Fruit fly (Drosophila melanogaster) whole organism: Measurements from ENCODE around the gene Wdr59.

ENCODE experiments used
- CG8478 ChIP-seq: fragments of >200 bp; optimal IDR thresholded peaks from 2 replicates; lab custom pipeline; 2018; ENCODE audit warnings: inconsistent platforms
- Dll ChIP-seq: fragments of >200 bp; optimal IDR thresholded peaks from 2 replicates; lab custom pipeline; 2017
- EcR ChIP-seq, 2 experiments: fragments of >200 bp; optimal IDR thresholded peaks; 2 replicates each; lab custom pipeline; 2017; ENCODE audit warnings: missing biosample characterization in 2 of 2, missing genetic modification characterization in 2 of 2, missing genetic modification reagents in 2 of 2
- pan ChIP-seq: fragments of >200 bp; optimal IDR thresholded peaks from 2 replicates; lab custom pipeline; 2017
- psq ChIP-seq: fragments of >200 bp; optimal IDR thresholded peaks from 2 replicates; lab custom pipeline; 2017
- usp ChIP-seq: fragments of >200 bp; optimal IDR thresholded peaks from 2 replicates; lab custom pipeline; 2017; ENCODE audit warnings: missing biosample characterization, missing genetic modification characterization, mixed read lengths

The Wdr59 gene

DNA sequence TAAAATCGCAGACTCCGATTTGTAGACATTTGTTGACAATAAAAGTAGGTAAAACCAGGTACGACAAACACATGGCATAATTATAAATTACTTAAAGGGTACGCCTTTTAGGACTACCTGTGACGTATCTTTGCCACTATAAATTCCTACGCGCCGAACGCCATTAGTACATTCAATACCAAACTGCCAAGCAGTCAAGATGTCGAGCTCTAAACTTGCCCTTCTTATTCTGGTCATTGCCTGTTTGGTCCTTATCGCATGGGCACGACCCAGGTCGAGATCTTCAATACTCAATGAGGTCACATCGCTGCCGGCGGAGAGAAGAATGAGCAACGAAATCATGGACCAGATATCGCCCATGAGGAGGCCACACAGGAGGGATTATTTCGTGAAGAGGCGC, 20.4 kb upstream of the Wdr59 start, which contains the start of gene CG14915:
TSS of gene CG14915 (plus strand) at position 166 of the 400 bp plus-strand sequence.
- no peak for TF ChIP-seq EcR (GFP tag; optimal IDR thresholded peaks at IDR 0.05; lab: Kevin White, UChicago)
- TF ChIP-seq Dll (lab: Kevin White, UChicago): no peak
- TF ChIP-seq psq (lab: Kevin White, UChicago): no peak
- TF ChIP-seq usp (GFP tag; lab: Kevin White, UChicago): no peak
- no peak for TF ChIP-seq CG8478
- no peak for TF ChIP-seq pan (lab: Kevin White, UChicago)

DNA sequence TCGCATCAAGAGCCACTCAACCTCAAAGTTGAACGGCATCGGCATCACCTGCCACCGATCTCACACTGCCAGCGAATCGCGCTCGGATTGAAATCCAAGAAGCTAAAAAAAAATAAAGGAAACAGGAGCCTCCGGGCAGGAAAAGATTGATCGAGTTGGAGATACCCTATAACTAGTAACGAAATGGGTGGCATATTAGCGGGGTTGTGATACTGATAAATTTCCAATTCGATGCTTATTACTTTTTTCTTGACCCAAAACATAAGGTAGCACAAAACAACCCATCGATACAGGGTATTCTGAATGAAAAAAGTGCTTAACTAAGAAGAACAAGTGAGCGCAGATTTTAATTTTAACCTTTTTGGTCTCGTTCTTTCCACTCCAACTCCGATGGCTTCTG, 19.0 kb upstream of the Wdr59 start:
- no peak for TF ChIP-seq usp (GFP tag; lab: Kevin White, UChicago)
- peak in 1 of 2 experiments; percentile 39 for TF ChIP-seq EcR (GFP tag; optimal IDR thresholded peaks at IDR 0.05; lab: Kevin White, UChicago)
- TF ChIP-seq CG8478: no peak
- peak; percentile 75 for TF ChIP-seq pan (lab: Kevin White, UChicago)
- no peak for TF ChIP-seq psq (lab: Kevin White, UChicago)
- TF ChIP-seq Dll (lab: Kevin White, UChicago): no peak

DNA sequence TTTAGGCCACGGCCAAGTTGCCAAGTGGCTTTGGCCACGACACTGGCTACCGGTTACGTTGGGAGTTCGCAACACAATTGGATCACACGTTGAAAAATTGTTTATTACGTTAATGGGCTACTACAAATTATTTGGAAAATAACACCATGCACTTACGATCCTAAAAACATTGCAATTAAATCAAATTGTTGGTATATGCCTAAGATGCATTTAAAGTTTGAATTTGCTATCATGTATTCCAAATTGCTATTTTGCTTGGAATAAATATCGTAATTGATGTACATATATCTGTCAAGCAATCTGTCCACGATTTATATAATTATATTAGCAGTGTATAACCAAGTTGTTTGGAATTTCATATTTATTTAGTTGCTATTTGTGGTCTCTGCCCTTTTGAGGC, 18.4 kb upstream of the Wdr59 start:
- TF ChIP-seq Dll (lab: Kevin White, UChicago): no peak
- TF ChIP-seq usp (GFP tag; lab: Kevin White, UChicago): no peak
- TF ChIP-seq psq (lab: Kevin White, UChicago): no peak
- no peak for TF ChIP-seq EcR (GFP tag; optimal IDR thresholded peaks at IDR 0.05; lab: Kevin White, UChicago)
- no peak for TF ChIP-seq CG8478
- no peak for TF ChIP-seq pan (lab: Kevin White, UChicago)

DNA sequence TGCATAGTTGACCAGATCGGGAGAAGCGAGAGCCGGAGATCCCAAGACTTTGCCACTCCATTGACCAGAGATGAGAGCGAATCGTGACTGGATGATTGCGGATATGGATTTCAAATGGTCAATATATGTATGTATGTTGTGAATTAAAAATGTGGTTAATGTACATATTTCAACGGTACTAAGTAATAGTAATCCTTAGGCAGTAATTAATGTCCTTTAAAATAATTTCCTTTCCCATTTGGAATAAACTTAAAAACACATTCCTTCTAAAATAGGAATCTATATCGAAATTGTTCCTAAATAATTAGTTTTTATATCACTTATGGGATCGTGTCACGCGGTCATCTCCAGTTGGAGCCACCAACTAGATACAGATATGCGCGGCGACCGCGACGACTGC, 17.3 kb upstream of the Wdr59 start:
- TF ChIP-seq psq (lab: Kevin White, UChicago) (no peak), Dll (lab: Kevin White, UChicago) (no peak), CG8478 (no peak), pan (lab: Kevin White, UChicago) (no peak), usp (GFP tag; lab: Kevin White, UChicago) (no peak), EcR (GFP tag; optimal IDR thresholded peaks at IDR 0.05; lab: Kevin White, UChicago) (no peak)

DNA sequence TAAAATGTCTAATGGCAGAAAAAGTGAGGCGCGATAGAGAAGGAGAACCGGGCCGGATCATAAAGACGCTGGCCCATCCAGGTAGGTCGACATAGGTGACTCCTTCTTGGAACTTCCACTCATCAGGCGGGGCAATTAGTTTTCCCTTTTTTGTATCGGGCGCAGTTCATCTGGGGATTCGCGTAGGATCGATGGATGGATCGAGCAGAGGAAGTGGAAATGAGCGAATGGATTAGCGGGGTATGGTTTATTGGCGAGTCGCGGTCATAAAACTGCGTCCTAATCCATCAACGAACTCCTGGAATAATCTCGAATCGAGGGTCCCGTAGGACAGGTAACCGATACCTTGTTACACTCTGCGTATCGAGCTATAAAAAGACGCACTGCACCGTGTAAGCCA, 16.1 kb upstream of the Wdr59 start, which contains the start of gene CG43725:
TSS of gene CG43725 (plus strand) at position 400 of the 400 bp plus-strand sequence.
- TF ChIP-seq Dll (lab: Kevin White, UChicago) (no peak), usp (GFP tag; lab: Kevin White, UChicago) (no peak), CG8478 (no peak), pan (lab: Kevin White, UChicago) (no peak), psq (lab: Kevin White, UChicago) (no peak)

DNA sequence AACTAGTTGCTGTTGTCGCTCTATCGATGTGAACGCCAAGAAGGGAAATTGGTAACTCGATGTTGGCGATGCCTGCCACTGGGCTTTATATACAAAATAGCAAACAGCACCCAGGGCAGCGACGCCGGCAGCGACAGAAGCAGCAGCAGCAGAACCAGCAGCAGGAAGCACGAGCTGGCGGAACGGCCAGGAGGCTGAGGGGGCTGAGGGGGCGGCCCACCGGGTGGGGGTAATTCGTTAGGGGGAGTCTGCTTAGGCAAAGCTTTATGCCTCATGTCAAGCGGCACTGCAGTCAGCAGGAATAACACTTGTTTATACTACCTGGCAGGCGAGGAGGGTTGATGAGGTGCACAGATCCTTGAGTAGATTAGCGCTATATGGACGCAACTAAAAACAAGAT, 9.9 kb upstream of the Wdr59 start, which contains the start of gene AstC:
TSS of gene AstC (minus strand) at position 63 of the 400 bp plus-strand sequence.
- TF ChIP-seq Dll (lab: Kevin White, UChicago): no peak
- TF ChIP-seq psq (lab: Kevin White, UChicago): no peak
- no peak for TF ChIP-seq pan (lab: Kevin White, UChicago)
- no peak for TF ChIP-seq usp (GFP tag; lab: Kevin White, UChicago)
- TF ChIP-seq EcR (GFP tag; optimal IDR thresholded peaks at IDR 0.05; lab: Kevin White, UChicago): no peak
- no peak for TF ChIP-seq CG8478

DNA sequence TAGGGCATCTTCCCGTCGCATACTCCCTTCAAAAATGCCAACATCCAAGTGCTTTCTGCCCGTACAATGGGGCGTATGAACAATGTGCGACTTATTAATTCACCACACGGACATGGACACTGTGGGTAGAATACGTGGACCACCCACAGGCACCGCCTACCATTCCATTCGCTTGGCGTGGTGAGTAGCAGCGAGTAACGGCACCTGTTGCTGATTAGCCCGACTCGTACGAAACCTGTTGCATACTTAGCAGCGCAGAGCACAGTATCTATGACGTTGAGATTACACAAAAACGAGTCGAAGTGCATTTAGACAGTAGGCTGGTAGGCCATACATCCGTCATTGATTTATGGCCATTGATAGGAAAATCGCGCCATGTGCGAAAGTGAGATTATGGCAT, 9.2 kb upstream of the Wdr59 start:
- TF ChIP-seq usp (GFP tag; lab: Kevin White, UChicago) (no peak), pan (lab: Kevin White, UChicago) (no peak), Dll (lab: Kevin White, UChicago) (no peak), psq (lab: Kevin White, UChicago) (no peak), CG8478 (no peak), EcR (GFP tag; optimal IDR thresholded peaks at IDR 0.05; lab: Kevin White, UChicago) (no peak)

DNA sequence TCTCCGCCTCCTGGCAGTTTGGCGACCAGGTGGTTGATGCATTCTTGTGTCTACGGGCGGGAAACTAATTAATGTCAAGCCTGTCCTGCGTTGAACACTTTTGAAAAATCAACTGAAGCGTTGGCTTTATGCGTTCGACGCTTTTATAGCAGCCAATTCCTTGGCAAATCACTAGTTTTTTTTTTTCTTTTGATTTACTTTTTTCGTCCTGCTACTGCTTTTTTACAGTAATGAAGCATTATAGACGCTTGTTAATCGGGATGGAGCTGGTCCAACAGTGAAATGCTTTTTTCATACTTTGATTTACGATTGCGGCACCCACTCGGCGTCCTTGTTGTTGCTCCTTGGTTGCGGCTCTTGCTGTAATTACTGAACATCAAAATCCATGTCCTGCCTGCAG, 6.1 kb upstream of the Wdr59 start, which contains the start of gene AstCC:
TSS of gene AstCC (minus strand) at position 101 of the 400 bp plus-strand sequence.
- TF ChIP-seq CG8478 (no peak), pan (lab: Kevin White, UChicago) (no peak), EcR (GFP tag; optimal IDR thresholded peaks at IDR 0.05; lab: Kevin White, UChicago) (no peak), psq (lab: Kevin White, UChicago) (no peak), usp (GFP tag; lab: Kevin White, UChicago) (no peak), Dll (lab: Kevin White, UChicago) (no peak)

DNA sequence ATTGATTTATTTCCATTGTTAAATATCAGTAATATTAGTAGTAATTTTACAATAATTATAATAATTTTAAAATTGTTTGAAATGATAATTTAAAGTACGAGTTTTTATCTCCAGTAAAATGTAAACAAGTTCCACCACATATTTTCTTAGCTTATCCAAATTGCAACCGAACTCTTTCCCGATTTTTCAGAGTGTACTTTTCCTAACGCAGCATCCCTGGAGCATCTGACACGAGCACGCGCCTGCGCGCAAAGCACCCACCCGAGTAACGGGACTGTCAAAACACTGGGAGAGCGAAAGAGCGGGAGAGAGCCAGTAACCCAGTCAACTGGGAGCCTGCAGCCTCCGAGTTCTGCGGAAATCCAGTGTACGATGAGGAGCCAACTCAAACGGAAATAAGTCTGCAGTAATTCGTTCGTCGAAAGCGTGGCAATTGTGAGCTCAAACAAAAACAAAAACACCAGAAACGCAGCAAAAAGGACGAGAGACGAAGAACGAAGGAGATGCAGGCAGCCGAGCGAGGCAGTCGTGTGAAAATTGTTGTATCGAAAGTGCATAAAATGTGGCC, 4.8 kb upstream of the Wdr59 start, which contains the start of gene CG16854:
TSS of gene CG16854 (plus strand) at position 365 of the 568 bp plus-strand sequence.
- TF ChIP-seq usp (GFP tag; lab: Kevin White, UChicago) (no peak), pan (lab: Kevin White, UChicago) (no peak), EcR (GFP tag; optimal IDR thresholded peaks at IDR 0.05; lab: Kevin White, UChicago) (no peak), CG8478 (no peak), psq (lab: Kevin White, UChicago) (no peak), Dll (lab: Kevin White, UChicago) (no peak)

DNA sequence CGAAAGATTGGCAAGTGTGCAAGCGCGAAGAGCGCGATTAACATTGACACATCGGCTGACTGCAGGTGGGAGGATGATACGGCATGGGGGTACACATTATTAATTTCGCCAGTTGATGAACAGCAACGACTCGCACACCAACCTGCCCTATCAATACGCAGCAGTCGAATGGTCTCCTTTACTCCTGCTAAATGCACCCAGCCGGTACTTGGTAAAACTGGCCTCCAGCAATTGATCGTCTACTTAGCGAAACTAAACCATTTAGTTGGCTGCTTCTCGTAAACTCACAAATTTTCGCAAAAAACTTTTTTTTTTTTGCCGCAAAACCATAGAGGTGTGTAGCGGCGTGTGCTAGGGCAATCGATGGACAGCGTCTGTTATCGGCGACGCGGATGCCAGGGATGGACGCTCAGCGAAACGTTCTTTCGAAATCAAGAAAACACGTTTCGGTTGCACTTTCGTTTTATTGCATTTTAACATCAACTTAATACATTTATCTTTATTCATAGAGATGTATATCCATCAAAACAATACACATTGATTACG, 9.3 kb downstream of the Wdr59 start, which contains the start of gene Ge-1:
TSS of gene Ge-1 (minus strand) at position 373 of the 546 bp plus-strand sequence.
- no peak for TF ChIP-seq usp (GFP tag; lab: Kevin White, UChicago)
- TF ChIP-seq EcR (GFP tag; optimal IDR thresholded peaks at IDR 0.05; lab: Kevin White, UChicago): no peak
- no peak for TF ChIP-seq psq (lab: Kevin White, UChicago)
- TF ChIP-seq Dll (lab: Kevin White, UChicago): no peak
- no peak for TF ChIP-seq CG8478
- no peak for TF ChIP-seq pan (lab: Kevin White, UChicago)

DNA sequence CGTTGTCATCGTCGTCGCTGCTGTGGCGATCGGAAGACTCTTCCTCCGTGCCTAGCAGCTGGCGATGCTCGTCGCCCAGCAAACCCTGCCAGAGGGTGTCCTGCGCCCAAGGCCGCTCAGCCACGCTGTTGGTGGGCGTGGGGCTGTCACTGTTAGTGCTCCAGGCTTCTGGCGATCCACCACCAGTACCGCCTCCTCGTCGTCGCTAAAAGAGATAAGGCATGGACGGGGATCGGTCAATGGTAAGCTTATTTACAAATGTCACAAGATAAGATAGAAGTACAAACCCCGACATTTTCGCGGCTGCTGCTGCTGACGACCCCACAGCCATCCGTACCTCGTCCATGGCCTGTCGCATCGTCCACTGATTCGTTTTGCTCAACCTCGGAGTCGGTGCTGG, 14.1 kb downstream of the Wdr59 start:
- TF ChIP-seq EcR (GFP tag; optimal IDR thresholded peaks at IDR 0.05; lab: Kevin White, UChicago) (no peak), psq (lab: Kevin White, UChicago) (no peak), usp (GFP tag; lab: Kevin White, UChicago) (no peak), CG8478 (no peak), Dll (lab: Kevin White, UChicago) (no peak), pan (lab: Kevin White, UChicago) (no peak)
